Worm (Caenorhabditis elegans): ENCODE measurements around the gene F43E2.1.

ce11 chrII:7420796-7421386, 45.8 kb downstream of the F43E2.1 start:
- TF ChIP-seq snpc-4 (tag; optimal IDR thresholded peaks at IDR 0.05), result no peak
- no peak for TF ChIP-seq nhr-10 (tag; optimal IDR thresholded peaks at IDR 0.05)
